Worm (Caenorhabditis elegans): ENCODE data around the gene ZK757.1.

The ZK757.1 gene

DNA sequence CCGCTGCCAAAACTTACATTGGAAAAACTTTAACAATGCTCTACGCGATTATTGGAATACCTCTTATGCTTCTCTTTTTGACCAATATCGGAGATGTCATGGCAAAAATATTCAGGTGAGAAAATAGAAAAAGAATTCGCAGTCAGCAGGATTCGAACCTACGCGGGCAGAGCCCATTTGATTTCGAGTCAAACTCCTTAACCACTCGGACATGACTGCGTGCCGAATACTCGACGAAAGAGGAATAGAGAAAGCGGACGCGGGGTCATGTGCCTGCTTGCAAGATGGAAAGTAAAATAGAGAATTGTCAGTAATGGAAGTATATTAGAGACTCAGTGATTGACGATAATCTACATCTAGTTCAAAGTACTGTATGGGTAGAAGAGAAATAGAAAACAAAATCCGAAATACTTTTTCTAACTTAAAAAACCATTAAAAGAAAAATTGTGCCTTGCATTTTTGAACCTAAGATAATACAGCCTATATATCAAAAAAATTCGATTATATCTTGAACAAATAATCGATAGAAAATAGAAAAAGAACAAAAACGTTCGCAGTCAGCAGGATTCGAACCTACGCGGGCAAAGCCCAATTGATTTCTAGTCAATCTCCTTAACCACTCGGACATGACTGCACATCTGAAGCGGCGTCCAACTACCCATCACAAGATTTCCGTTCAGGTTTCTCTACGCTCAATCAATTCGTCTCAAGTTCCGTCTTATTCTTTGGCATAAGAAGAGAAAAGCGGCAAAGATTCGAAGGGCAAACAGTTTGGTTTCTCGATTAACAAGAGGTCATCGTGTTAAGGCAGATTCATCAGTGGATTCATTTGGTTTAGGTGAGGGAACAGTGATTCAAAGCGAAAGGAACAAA is 9.2 kb downstream of the ZK757.1 start (continued):
- TF ChIP-seq ceh-82 (tag; optimal IDR thresholded peaks at IDR 0.05) (peak; percentile 42 to 58 (median 53)), swsn-7 (tag; optimal IDR thresholded peaks at IDR 0.05) (peak; percentile 61), nhr-28 (tag; optimal IDR thresholded peaks at IDR 0.05) (no peak), nhr-84 (tag; optimal IDR thresholded peaks at IDR 0.05) (no peak), vab-15 (tag; optimal IDR thresholded peaks at IDR 0.05) (no peak), ceh-63 (GFP tag; optimal IDR thresholded peaks at IDR 0.05) (no peak), zip-4 (GFP tag; optimal IDR thresholded peaks at IDR 0.05) (no peak), hlh-4 (tag; optimal IDR thresholded peaks at IDR 0.05) (no peak), tbx-2 (tag; optimal IDR thresholded peaks at IDR 0.05) (peak; percentile 43), ztf-11 (tag; optimal IDR thresholded peaks at IDR 0.05) (peak in 1 of 2 experiments; percentile 61)

- no peak for TF ChIP-seq pax-3 (tag; optimal IDR thresholded peaks at IDR 0.05)
- no peak for TF ChIP-seq aha-1 (tag; optimal IDR thresholded peaks at IDR 0.05)
- peak; percentile 73 for TF ChIP-seq fkh-10 (GFP tag; optimal IDR thresholded peaks at IDR 0.05)
- TF ChIP-seq ceh-8 (GFP tag; optimal IDR thresholded peaks at IDR 0.05) = no peak
- TF ChIP-seq rnt-1 (tag; optimal IDR thresholded peaks at IDR 0.05) = no peak
- peak; percentile 57 for TF ChIP-seq lin-14 (GFP tag; optimal IDR thresholded peaks at IDR 0.05)
- no peak for TF ChIP-seq sox-4 (tag; optimal IDR thresholded peaks at IDR 0.05)
- no peak for TF ChIP-seq nhr-90 (tag; optimal IDR thresholded peaks at IDR 0.05; ENCODE audit: poor library complexity)
- TF ChIP-seq sptf-1 (tag; optimal IDR thresholded peaks at IDR 0.05) = no peak
- no peak for TF ChIP-seq efl-1 (optimal IDR thresholded peaks at IDR 0.05)
- TF ChIP-seq efl-1 (GFP tag; optimal IDR thresholded peaks at IDR 0.05 in 1 of 2) = peak in 1 of 2 experiments; percentile 26
These were observed 10.6 kb downstream of the ZK757.1 start, which contains the start of gene twk-48 for ce11 chrIII:9860201-9860780. twk-48 (plus strand) TSS chrIII:9860730.

DNA sequence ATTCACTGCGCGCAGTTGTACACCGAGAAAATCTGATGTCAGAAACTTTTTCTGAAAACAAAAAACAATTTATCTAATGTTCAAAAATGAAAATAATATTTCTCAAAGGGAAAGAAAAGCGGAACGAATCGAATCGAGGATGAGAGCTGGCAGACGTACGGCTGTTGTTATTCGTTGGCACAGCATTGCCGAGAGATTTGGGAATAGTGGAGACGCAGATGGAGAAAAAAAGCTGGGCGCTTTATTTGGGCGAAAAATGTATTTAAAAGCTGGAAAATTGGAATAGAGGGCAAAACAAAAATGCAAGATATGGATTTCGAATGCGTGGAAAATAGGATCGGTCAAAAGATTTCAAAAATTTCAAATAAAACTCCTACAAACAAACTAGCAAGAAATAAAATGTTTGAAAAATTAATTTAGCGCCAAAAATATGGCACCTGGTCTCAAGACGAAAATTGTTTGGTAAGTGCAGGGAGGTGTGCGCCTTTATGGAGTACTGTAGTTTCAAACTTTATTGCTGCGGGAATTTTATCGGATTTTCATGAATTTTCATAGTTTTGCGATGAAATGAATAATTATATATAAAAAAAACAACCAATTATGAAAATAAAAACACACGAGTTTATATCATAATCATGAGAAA is 11.7 kb downstream of the ZK757.1 start, which contains the start of gene gpdh-2:
Gene gpdh-2, minus strand, starts transcription at position 51 of the 643 bp plus-strand sequence.
- TF ChIP-seq nhr-19 (GFP tag; conservative IDR thresholded peaks at IDR 0.05) (no peak), F16B12.6 (tag; optimal IDR thresholded peaks at IDR 0.05) (no peak), nhr-47 (tag; optimal IDR thresholded peaks at IDR 0.05) (no peak), nhr-85 (tag) (no peak), snpc-4 (tag; optimal IDR thresholded peaks at IDR 0.05) (no peak), nhr-237 (tag; optimal IDR thresholded peaks at IDR 0.05) (no peak), mef-2 (tag; optimal IDR thresholded peaks at IDR 0.05) (no peak), vab-15 (tag; optimal IDR thresholded peaks at IDR 0.05) (no peak), efl-3 (GFP tag; optimal IDR thresholded peaks at IDR 0.05) (no peak), zag-1 (tag; optimal IDR thresholded peaks at IDR 0.05) (no peak), nhr-71 (tag; optimal IDR thresholded peaks at IDR 0.05) (no peak), grh-1 (GFP tag; IDR thresholded peaks at IDR 0.05) (no peak), pax-3 (tag; optimal IDR thresholded peaks at IDR 0.05) (no peak)

DNA sequence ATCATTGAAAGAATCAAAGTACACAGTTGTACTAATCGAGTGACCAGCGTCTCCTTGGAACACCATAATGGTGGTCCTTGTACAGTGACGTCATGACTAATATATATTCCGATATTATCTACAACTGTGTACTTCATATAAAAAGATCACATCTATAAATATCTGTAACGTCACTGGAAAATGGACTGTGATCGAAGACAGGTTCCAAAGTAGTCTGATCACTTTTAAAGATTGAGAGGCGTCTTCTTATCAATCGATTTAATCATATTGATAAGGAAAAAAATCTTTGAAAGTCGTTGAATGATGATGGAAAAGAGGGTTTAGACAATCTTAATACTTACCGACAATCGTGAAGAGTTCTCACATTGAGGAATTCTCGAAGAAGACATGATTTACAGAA is 12.9 kb downstream of the ZK757.1 start:
- TF ChIP-seq elt-3 (tag; optimal IDR thresholded peaks at IDR 0.05) = peak in 1 of 6 experiments; percentile 0
- no peak for TF ChIP-seq hlh-4 (tag; optimal IDR thresholded peaks at IDR 0.05)
- no peak for TF ChIP-seq ces-1 (GFP tag; optimal IDR thresholded peaks at IDR 0.05)
- no peak for TF ChIP-seq nhr-11 (tag; optimal IDR thresholded peaks at IDR 0.05)
- peak; percentile 46 for TF ChIP-seq elt-2 (tag; optimal IDR thresholded peaks at IDR 0.05)
- TF ChIP-seq efl-1 (optimal IDR thresholded peaks at IDR 0.05) = no peak
- peak in 1 of 2 experiments; percentile 92 for TF ChIP-seq efl-1 (GFP tag; optimal IDR thresholded peaks at IDR 0.05 in 1 of 2)
- peak; percentile 14 for TF ChIP-seq nhr-71 (tag; optimal IDR thresholded peaks at IDR 0.05)
- TF ChIP-seq Y116A8C.19 (tag; optimal IDR thresholded peaks at IDR 0.05; ENCODE audit: borderline replicate concordance) = no peak
- TF ChIP-seq C04F5.9 (tag; optimal IDR thresholded peaks at IDR 0.05) = no peak
